Fruit fly (Drosophila melanogaster) whole organism, embryonic: ENCODE measurements around the gene CG4393.

ENCODE experiments used
- ATbp ChIP-seq: fragments of 200-800 bp; sonication (Bioruptor generic); optimal IDR thresholded peaks from 2 replicates; lab custom pipeline; 2017; ENCODE audit warnings: missing biosample characterization, mild to moderate bottlenecking, missing genetic modification characterization, missing genetic modification reagents
- CG10209 ChIP-seq: fragments of 200-800 bp; sonication (Bioruptor generic); optimal IDR thresholded peaks from 3 replicates; lab custom pipeline; 2017; ENCODE audit warnings: missing biosample characterization, mild to moderate bottlenecking, missing genetic modification characterization, missing genetic modification reagents
- CG1024 ChIP-seq: fragments of 200-800 bp; sonication (Bioruptor generic); IDR thresholded peaks from 2 replicates; pipeline ENCODE4 v1.3.6; 2022; ENCODE audit warnings: missing biosample characterization, missing genetic modification characterization
- CG10366 ChIP-seq: fragments of 200-800 bp; sonication (Bioruptor generic); IDR thresholded peaks from 2 replicates; pipeline ENCODE4 v1.3.6; 2022; ENCODE audit warnings: missing biosample characterization, missing genetic modification characterization
- CG11504 ChIP-seq: fragments of 200-800 bp; sonication (Bioruptor generic); optimal IDR thresholded peaks from 3 replicates; lab custom pipeline; 2019; ENCODE audit warnings: missing biosample characterization, mild to moderate bottlenecking, missing genetic modification characterization, moderate library complexity
- CG13424 ChIP-seq: fragments of 200-800 bp; sonication (Bioruptor generic); optimal IDR thresholded peaks from 2 replicates; lab custom pipeline; 2019; ENCODE audit warnings: missing biosample characterization, mild to moderate bottlenecking, missing genetic modification characterization, moderate library complexity
- CG1529 ChIP-seq: fragments of 200-800 bp; sonication (Bioruptor generic); optimal IDR thresholded peaks from 3 replicates; lab custom pipeline; 2018; ENCODE audit warnings: missing biosample characterization, missing genetic modification characterization
- CG15601 ChIP-seq: fragments of 200-800 bp; sonication (Bioruptor generic); optimal IDR thresholded peaks from 3 replicates; lab custom pipeline; 2019; ENCODE audit warnings: missing biosample characterization, mild to moderate bottlenecking, missing genetic modification characterization, moderate library complexity
- CG1602 ChIP-seq: fragments of 200-800 bp; sonication (Bioruptor generic); optimal IDR thresholded peaks from 3 replicates; lab custom pipeline; 2016; ENCODE audit warnings: missing biosample characterization, missing genetic modification characterization
- CG42726 ChIP-seq: fragments of 200-800 bp; sonication (Bioruptor generic); IDR thresholded peaks from 2 replicates; pipeline ENCODE4 v1.3.6; 2022; ENCODE audit warnings: missing biosample characterization, missing genetic modification characterization; ENCODE audit not compliant: partially characterized antibody
- CG4854 ChIP-seq: fragments of 200-800 bp; sonication (Bioruptor generic); optimal IDR thresholded peaks from 2 replicates; lab custom pipeline; 2016; ENCODE audit warnings: missing biosample characterization, missing genetic modification characterization, inconsistent platforms
- CG6654 ChIP-seq: fragments of 200-800 bp; sonication (Bioruptor generic); optimal IDR thresholded peaks from 2 replicates; lab custom pipeline; 2017; ENCODE audit warnings: missing biosample characterization, mild to moderate bottlenecking, missing genetic modification characterization
- CG7928 ChIP-seq: fragments of 200-800 bp; sonication (Bioruptor generic); optimal IDR thresholded peaks from 2 replicates; lab custom pipeline; 2017; ENCODE audit warnings: missing biosample characterization, mild to moderate bottlenecking, missing genetic modification characterization
- CG8388 ChIP-seq: fragments of 200-800 bp; sonication (Bioruptor generic); optimal IDR thresholded peaks from 2 replicates; lab custom pipeline; 2019; ENCODE audit warnings: missing biosample characterization, mild to moderate bottlenecking, missing genetic modification characterization, moderate library complexity
- CTCF ChIP-seq: fragments of 200-800 bp; sonication (Bioruptor generic); optimal IDR thresholded peaks from 2 replicates; lab custom pipeline; 2017; ENCODE audit warnings: missing biosample characterization, mild to moderate bottlenecking, missing genetic modification characterization, moderate library complexity
- Drgx ChIP-seq: fragments of 200-800 bp; sonication (Bioruptor generic); IDR thresholded peaks from 2 replicates; pipeline ENCODE4 v1.3.6; 2022; ENCODE audit warnings: missing biosample characterization, missing genetic modification characterization
- Ets65A ChIP-seq: fragments of 200-800 bp; sonication (Bioruptor generic); peaks from one replicate; lab custom pipeline; 2016; ENCODE audit warnings: missing biosample characterization, missing genetic modification characterization
- Oli ChIP-seq: fragments of 200-800 bp; sonication (Bioruptor generic); optimal IDR thresholded peaks from 2 replicates; lab custom pipeline; 2018; ENCODE audit warnings: missing biosample characterization, mild to moderate bottlenecking, missing genetic modification characterization, moderate library complexity
- Optix ChIP-seq: fragments of 200-800 bp; sonication (Bioruptor generic); IDR thresholded peaks from 3 replicates; pipeline ENCODE4 v1.3.6; 2022; ENCODE audit warnings: missing biosample characterization, missing genetic modification characterization
- PHDP ChIP-seq: fragments of 200-800 bp; sonication (Bioruptor generic); optimal IDR thresholded peaks from 3 replicates; lab custom pipeline; 2018; ENCODE audit warnings: missing biosample characterization, mild to moderate bottlenecking, missing genetic modification characterization, moderate library complexity
- Sox100B ChIP-seq: fragments of 200-800 bp; sonication (Bioruptor generic); optimal IDR thresholded peaks from 3 replicates; lab custom pipeline; 2018; ENCODE audit warnings: missing biosample characterization, mild to moderate bottlenecking, missing genetic modification characterization
- Sox102F ChIP-seq: fragments of 200-800 bp; sonication (Bioruptor generic); optimal IDR thresholded peaks from 2 replicates; lab custom pipeline; 2018; ENCODE audit warnings: missing biosample characterization, mild to moderate bottlenecking, missing genetic modification characterization, moderate library complexity
- Sry-β ChIP-seq: fragments of 200-800 bp; sonication (Bioruptor generic); optimal IDR thresholded peaks from 2 replicates; lab custom pipeline; 2018; ENCODE audit warnings: missing biosample characterization, mild to moderate bottlenecking, missing genetic modification characterization, moderate library complexity
- Tbp ChIP-seq: fragments of >200 bp; optimal IDR thresholded peaks from 2 replicates; lab custom pipeline; 2018; ENCODE audit warnings: missing biosample characterization, missing genetic modification characterization
- Usf ChIP-seq: fragments of 200-800 bp; sonication (Bioruptor generic); optimal IDR thresholded peaks from 2 replicates; lab custom pipeline; 2017; ENCODE audit warnings: missing genotype, missing biosample characterization, missing genetic modification characterization
- Xbp1 ChIP-seq: fragments of 200-800 bp; sonication (Bioruptor generic); optimal IDR thresholded peaks from 3 replicates; lab custom pipeline; 2016; ENCODE audit warnings: missing biosample characterization, mild to moderate bottlenecking, missing genetic modification characterization
- az2 ChIP-seq: fragments of 200-800 bp; sonication (Bioruptor generic); optimal IDR thresholded peaks from 3 replicates; lab custom pipeline; 2016; ENCODE audit warnings: missing biosample characterization, missing genetic modification characterization
- ci ChIP-seq: fragments of 200-800 bp; sonication (Bioruptor generic); IDR thresholded peaks from 3 replicates; pipeline ENCODE4 v1.3.6; 2022; ENCODE audit warnings: missing biosample characterization, missing genetic modification characterization
- danr ChIP-seq: fragments of 200-800 bp; sonication (Bioruptor generic); IDR thresholded peaks from 2 replicates; pipeline ENCODE4 v1.3.6; 2022; ENCODE audit warnings: missing biosample characterization, missing genetic modification characterization
- dmrt11E ChIP-seq: fragments of 200-800 bp; sonication (Bioruptor generic); optimal IDR thresholded peaks from 3 replicates; lab custom pipeline; 2018; ENCODE audit warnings: missing biosample characterization, mild to moderate bottlenecking, missing genetic modification characterization, moderate library complexity
- dpn ChIP-seq, 2 experiments: fragments of 200-800 bp; sonication (Bioruptor generic); optimal IDR thresholded peaks; 3 replicates each; lab custom pipeline; 2016; ENCODE audit warnings: missing biosample characterization in 2 of 2, missing genetic modification characterization in 2 of 2
- esg ChIP-seq: fragments of 200-800 bp; sonication (Bioruptor generic); conservative IDR thresholded peaks from 2 replicates; pipeline ENCODE4 v1.3.6; 2022; ENCODE audit warnings: missing biosample characterization, missing genetic modification characterization
- ewg ChIP-seq: fragments of 200-800 bp; sonication (Bioruptor generic); optimal IDR thresholded peaks from 3 replicates; lab custom pipeline; 2017; ENCODE audit warnings: mild to moderate bottlenecking, missing biosample characterization, missing genetic modification reagents, missing genetic modification characterization
- ken ChIP-seq: fragments of 200-800 bp; sonication (Bioruptor generic); IDR thresholded peaks from 3 replicates; pipeline ENCODE4 v1.3.6; 2022; ENCODE audit warnings: missing biosample characterization, missing genetic modification characterization
- nmo ChIP-seq: fragments of 200-800 bp; sonication (Bioruptor generic); optimal IDR thresholded peaks from 2 replicates; lab custom pipeline; 2018; ENCODE audit warnings: missing biosample characterization, mild to moderate bottlenecking, missing genetic modification characterization, moderate library complexity
- pan ChIP-seq, 4 experiments: fragments of >200 bp in 3 of 4; fragments of 200-800 bp in 1 of 4; sonication (Bioruptor generic) in 1 of 4; optimal IDR thresholded peaks in 3 of 4; IDR thresholded peaks in 1 of 4; 2 replicates each; pipeline versions ENCODE4 v1.3.6 to Lab custom; 2017 to 2022; ENCODE audit warnings: missing biosample characterization in 2 of 4, missing genetic modification characterization in 2 of 4, mixed read lengths in 1 of 4
- rib ChIP-seq: fragments of 200-800 bp; sonication (Bioruptor generic); IDR thresholded peaks from 2 replicates; pipeline ENCODE4 v1.3.6; 2022; ENCODE audit warnings: missing biosample characterization, missing genetic modification characterization
- row ChIP-seq: fragments of 200-800 bp; sonication (Bioruptor generic); IDR thresholded peaks from 3 replicates; pipeline ENCODE4 v1.3.6; 2022; ENCODE audit warnings: missing biosample characterization, missing genetic modification characterization
- run ChIP-seq: fragments of 200-800 bp; sonication (Bioruptor generic); optimal IDR thresholded peaks from 3 replicates; lab custom pipeline; 2018; ENCODE audit warnings: missing biosample characterization, mild to moderate bottlenecking, missing genetic modification characterization
- sens-2 ChIP-seq: fragments of 200-800 bp; sonication (Bioruptor generic); IDR thresholded peaks from 2 replicates; pipeline ENCODE4 v1.3.6; 2022; ENCODE audit warnings: missing biosample characterization, missing genetic modification characterization
- slbo ChIP-seq: fragments of 200-800 bp; sonication (Bioruptor generic); IDR thresholded peaks from 2 replicates; pipeline ENCODE4 v1.3.6; 2022; ENCODE audit warnings: missing biosample characterization, missing genetic modification characterization
- tio ChIP-seq: fragments of 200-800 bp; sonication (Bioruptor generic); optimal IDR thresholded peaks from 2 replicates; lab custom pipeline; 2017; ENCODE audit warnings: missing biosample characterization, missing genetic modification characterization, inconsistent platforms
- wor ChIP-seq: fragments of 200-800 bp; sonication (Bioruptor generic); IDR thresholded peaks from 2 replicates; pipeline ENCODE4 v1.3.6; 2022; ENCODE audit warnings: missing biosample characterization, missing genetic modification characterization
- z ChIP-seq: fragments of 200-800 bp; sonication (Bioruptor generic); IDR thresholded peaks from 3 replicates; pipeline ENCODE4 v1.3.6; 2022; ENCODE audit warnings: missing biosample characterization, missing genetic modification characterization

The CG4393 gene

DNA sequence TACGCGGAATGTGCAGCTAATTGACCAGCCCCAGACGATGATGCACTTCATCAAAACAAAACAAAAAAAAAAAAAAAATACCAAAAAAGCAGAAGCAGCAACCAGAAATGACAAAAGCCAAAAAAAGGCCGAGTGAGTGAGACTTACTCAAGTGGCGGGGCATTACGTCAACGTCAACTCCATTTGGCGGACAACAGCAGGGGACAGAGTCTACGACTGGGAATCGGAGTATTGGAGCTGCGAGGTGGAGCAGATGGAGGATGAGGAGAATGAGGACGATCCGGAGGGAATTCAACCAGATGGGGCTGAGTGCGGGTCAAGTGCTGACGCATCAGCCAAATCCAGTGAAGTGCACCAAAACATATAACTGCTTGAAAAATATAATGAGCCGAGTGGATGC is 16.9 kb upstream of the CG4393 start:
- no peak for TF ChIP-seq Sry-β (GFP tag; lab: Kevin White, UChicago)
- TF ChIP-seq z (GFP tag; lab: Robert Waterston, UW): 0 out of 3 replicates have a peak, but pooled peaks have one; percentile 40
- no peak for TF ChIP-seq dmrt11E (tag; lab: Kevin White, UChicago)

DNA sequence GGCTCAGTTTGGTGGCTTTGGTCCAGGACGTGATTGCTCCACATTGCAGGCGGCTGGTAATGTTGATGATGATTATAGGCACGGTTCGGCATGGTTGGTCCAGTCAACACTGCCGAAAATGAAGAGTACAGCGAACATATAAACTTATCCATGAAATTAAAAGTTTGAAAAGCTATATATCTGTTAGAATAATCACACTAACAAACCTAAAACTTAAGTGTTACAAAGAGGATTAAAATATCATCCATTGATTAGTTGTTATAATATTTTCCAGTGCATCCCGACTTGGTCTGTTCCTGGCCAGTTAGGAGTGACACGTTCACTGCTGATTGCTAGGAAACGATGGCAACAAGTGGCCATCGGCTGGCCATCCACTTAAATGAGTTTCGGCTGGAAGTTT is 15.1 kb upstream of the CG4393 start:
- TF ChIP-seq Tbp (GFP tag; lab: Kevin White, UChicago) (no peak), Ets65A (peak; percentile 34)

DNA sequence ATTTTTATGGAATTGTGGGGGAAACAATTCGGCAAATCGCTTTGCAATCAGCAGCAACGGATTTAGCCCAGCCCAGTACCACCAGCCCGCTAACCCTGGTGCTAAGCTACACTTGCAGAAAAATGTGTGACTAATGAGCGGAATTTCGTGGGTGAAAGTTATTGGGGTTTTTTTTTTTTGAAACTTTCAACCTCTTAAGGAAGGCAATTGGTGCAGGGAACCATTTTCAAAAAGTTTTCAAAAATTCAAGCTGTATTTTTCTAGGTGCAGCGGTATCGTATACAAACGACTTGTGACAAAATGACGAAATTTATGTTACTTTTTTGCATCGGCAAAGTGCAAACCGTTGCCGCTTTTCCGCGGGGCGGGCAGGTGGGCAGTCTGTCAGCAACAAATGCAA is 14.4 kb upstream of the CG4393 start:
- TF ChIP-seq Usf (no peak), Drgx (GFP tag; lab: Robert Waterston, UW) (peak; percentile 63), pan (optimal IDR thresholded peaks at IDR 0.05; lab: Kevin White, UChicago) (no peak), pan (GFP tag; optimal IDR thresholded peaks at IDR 0.05 in 1 of 2, IDR thresholded peaks at IDR 0.05 in 1 of 2) (peak in 1 of 2 experiments; percentile 9), danr (GFP tag; lab: Robert Waterston, UW) (no peak), nmo (GFP tag; lab: Kevin White, UChicago) (no peak)

DNA sequence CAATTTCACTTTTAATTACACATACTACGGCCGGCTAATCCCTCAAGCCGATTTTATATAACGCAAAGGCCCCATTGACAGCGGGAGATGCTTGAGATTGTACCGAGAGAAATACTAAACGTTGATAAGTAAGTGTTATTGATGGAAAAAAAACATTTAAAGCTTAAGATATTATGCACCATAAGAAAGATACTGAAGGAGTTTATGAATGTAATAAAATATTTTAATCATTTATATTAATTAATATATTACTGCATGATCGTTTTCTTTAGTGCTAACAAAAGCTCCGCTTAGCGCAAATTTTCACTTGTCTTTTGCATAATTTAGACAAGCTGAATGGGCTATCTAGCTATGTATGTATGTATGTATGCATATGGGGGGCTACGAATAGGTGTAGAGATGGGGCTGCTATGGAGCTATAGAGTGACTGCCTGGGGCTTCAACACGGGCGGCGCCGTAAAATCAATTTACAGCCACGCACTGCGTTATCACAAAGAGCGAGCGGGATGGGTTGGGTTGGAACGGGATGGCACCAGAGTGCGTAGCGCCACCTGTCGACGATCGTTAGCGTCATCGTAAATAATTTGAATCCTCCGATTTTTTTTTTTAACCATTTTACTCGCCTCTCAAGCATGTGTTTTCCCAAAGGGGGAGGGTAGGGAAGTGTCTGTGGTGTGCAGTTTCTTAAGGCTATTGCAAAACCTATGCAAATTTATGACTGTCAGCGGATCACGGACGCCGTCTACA is 12.1 kb upstream of the CG4393 start:
- TF ChIP-seq CG8388 (peak; percentile 33), CG42726 (GFP tag; lab: Robert Waterston, UW) (no peak), CG6654 (GFP tag; lab: Kevin White, UChicago) (no peak), ewg (GFP tag; lab: Kevin White, UChicago) (peak; percentile 9), wor (GFP tag; lab: Robert Waterston, UW) (peak; percentile 51), sens-2 (GFP tag; lab: Robert Waterston, UW) (peak; percentile 47; the same call in 1 of the 2 replicates), ken (GFP tag; lab: Robert Waterston, UW) (peak; percentile 20; the same call in 1 of the 3 replicates), Oli (peak; percentile 56), esg (peak; percentile 69), ci (GFP tag; lab: Robert Waterston, UW) (peak; percentile 75), rib (GFP tag; lab: Robert Waterston, UW) (no peak), CG11504 (tag; lab: Kevin White, UChicago) (peak; percentile 61), nmo (GFP tag; lab: Kevin White, UChicago) (peak; percentile 19), Sox102F (GFP tag; lab: Kevin White, UChicago) (peak; percentile 84), CG1024 (GFP tag; lab: Robert Waterston, UW) (no peak), Optix (GFP tag; lab: Robert Waterston, UW) (0 out of 3 replicates have a peak, but pooled peaks have one; percentile 9), Sox100B (GFP tag; lab: Kevin White, UChicago) (peak; percentile 20), CG1602 (peak; percentile 12), CG10209 (GFP tag; lab: Kevin White, UChicago) (peak; percentile 23), PHDP (tag; lab: Kevin White, UChicago) (no peak), CTCF (peak; percentile 83), CG7928 (GFP tag; lab: Kevin White, UChicago) (no peak), az2 (GFP tag; lab: Kevin White, UChicago) (peak; percentile 45), Xbp1 (GFP tag; lab: Kevin White, UChicago) (peak; percentile 37), tio (GFP tag; lab: Kevin White, UChicago) (peak; percentile 14), CG1529 (GFP tag; lab: Kevin White, UChicago) (peak; percentile 12), ATbp (GFP tag; lab: Kevin White, UChicago) (peak; percentile 43), CG13424 (tag; lab: Kevin White, UChicago) (peak; percentile 47), CG4854 (no peak), dpn (GFP tag; optimal IDR thresholded peaks at IDR 0.05; lab: Kevin White, UChicago) (peak in 1 of 2 experiments; percentile 42), row (GFP tag; lab: Robert Waterston, UW) (peak; percentile 70; the same call in 2 of the 3 replicates), run (tag; lab: Kevin White, UChicago) (no peak), CG10366 (peak; percentile 73), CG15601 (tag; lab: Kevin White, UChicago) (peak; percentile 26), slbo (peak; percentile 41; the same call in 1 of the 2 replicates)
